Worm (Caenorhabditis elegans) whole organism, midembryonic: Measurements from ENCODE around the gene srm-6.

Source experiments
- T22C8.4 ChIP-seq: fragments of 200-800 bp; sonication (Bioruptor generic); IDR thresholded peaks from 2 replicates; pipeline ENCODE4 v1.3.6; 2022; ENCODE audit warnings: missing genetic modification characterization, missing compliant biosample characterization
- cog-1 ChIP-seq: sonication (generic microtip); optimal IDR thresholded peaks from 2 replicates; lab custom pipeline; 2016; ENCODE audit warnings: missing genetic modification characterization, missing compliant biosample characterization
- flt-1 ChIP-seq: fragments of 200-800 bp; sonication (Bioruptor generic); IDR thresholded peaks from 2 replicates; pipeline ENCODE4 v1.3.6; 2022; ENCODE audit warnings: missing genetic modification characterization, missing compliant biosample characterization
- med-1 ChIP-seq: sonication (generic microtip); optimal IDR thresholded peaks from 2 replicates; lab custom pipeline; 2017; ENCODE audit warnings: missing genetic modification characterization, mild to moderate bottlenecking, missing compliant biosample characterization, antibody characterized with exemption, missing genetic modification reagents; ENCODE audit not compliant: insufficient read depth
- tab-1 ChIP-seq: fragments of 200-800 bp; sonication (Bioruptor generic); IDR thresholded peaks from 2 replicates; pipeline ENCODE4 v1.3.6; 2022; ENCODE audit warnings: missing genetic modification characterization, missing compliant biosample characterization
- ztf-23 ChIP-seq: fragments of 200-800 bp; sonication (Bioruptor generic); IDR thresholded peaks from 2 replicates; pipeline ENCODE4 v1.3.6; 2022; ENCODE audit warnings: missing genetic modification reagents, missing genetic modification characterization, missing compliant biosample characterization
- ztf-29 ChIP-seq: fragments of 200-800 bp; sonication (Bioruptor generic); IDR thresholded peaks from 2 replicates; pipeline ENCODE4 v1.3.6; 2022; ENCODE audit warnings: missing genetic modification reagents, missing genetic modification characterization, missing compliant biosample characterization

ce11 chrV:14314236-14314635 is 22.5 kb upstream of the srm-6 start, which contains the start of gene F47B8.1:
- TF ChIP-seq flt-1 (GFP tag; lab: Robert Waterston, UW): no peak
- TF ChIP-seq tab-1 (GFP tag; lab: Robert Waterston, UW): no peak
- no peak for TF ChIP-seq ztf-29 (GFP tag; lab: Robert Waterston, UW)
- TF ChIP-seq cog-1 (tag; lab: Kevin White, UChicago): no peak
- TF ChIP-seq T22C8.4: no peak
- TF ChIP-seq med-1 (GFP tag; lab: Kevin White, UChicago): no peak
- no peak for TF ChIP-seq ztf-23 (GFP tag; lab: Robert Waterston, UW)
